Worm (Caenorhabditis elegans) whole organism, midembryonic: ENCODE data around the gene mdt-10.

Experiments
- cog-1 ChIP-seq: sonication (generic microtip); optimal IDR thresholded peaks from 2 replicates; lab custom pipeline; 2016; ENCODE audit warnings: missing genetic modification characterization, missing compliant biosample characterization
- tab-1 ChIP-seq: fragments of 200-800 bp; sonication (Bioruptor generic); IDR thresholded peaks from 2 replicates; pipeline ENCODE4 v1.3.6; 2022; ENCODE audit warnings: missing genetic modification characterization, missing compliant biosample characterization
- ztf-23 ChIP-seq: fragments of 200-800 bp; sonication (Bioruptor generic); IDR thresholded peaks from 2 replicates; pipeline ENCODE4 v1.3.6; 2022; ENCODE audit warnings: missing genetic modification reagents, missing genetic modification characterization, missing compliant biosample characterization

DNA sequence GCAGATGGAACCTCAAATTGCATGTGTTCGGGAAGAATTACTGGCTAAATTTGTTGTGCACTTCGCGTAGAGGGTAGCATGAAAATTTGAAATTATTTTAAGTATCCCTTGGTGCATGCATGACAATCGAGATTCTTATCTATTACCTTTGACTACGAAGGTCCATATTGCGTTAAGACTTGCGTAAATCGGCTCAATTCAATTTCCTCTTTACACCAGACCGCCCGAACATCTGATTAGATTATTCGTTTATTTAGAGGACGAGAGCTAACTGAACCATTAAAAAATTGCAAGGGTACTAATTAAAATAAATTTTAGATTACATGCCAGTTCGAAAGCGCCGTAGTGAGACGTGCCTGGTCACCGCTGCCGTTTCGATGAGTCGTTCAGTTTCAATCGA, 37.3 kb downstream of the mdt-10 start:
- no peak for TF ChIP-seq tab-1 (GFP tag; lab: Robert Waterston, UW)
- TF ChIP-seq ztf-23, result no peak
- TF ChIP-seq cog-1 (tag; lab: Kevin White, UChicago), result no peak
